Fruit fly (Drosophila melanogaster) whole organism, prepupa: ENCODE measurements around the gene miple1.

ENCODE experiments used
- CG16779 ChIP-seq: fragments of 200-800 bp; sonication (Bioruptor generic); optimal IDR thresholded peaks from 3 replicates; lab custom pipeline; 2017; ENCODE audit warnings: missing biosample characterization, mild to moderate bottlenecking, missing genetic modification characterization
- CG31627 ChIP-seq: fragments of 200-800 bp; sonication (Bioruptor generic); optimal IDR thresholded peaks from 3 replicates; lab custom pipeline; 2016; ENCODE audit warnings: missing biosample characterization, missing genetic modification characterization
- Eip75B ChIP-seq: fragments of 200-800 bp; sonication (Bioruptor generic); optimal IDR thresholded peaks from 3 replicates; lab custom pipeline; 2016; ENCODE audit warnings: missing biosample characterization, missing genetic modification characterization
- Sox15 ChIP-seq: fragments of 200-800 bp; sonication (Bioruptor generic); optimal IDR thresholded peaks from 3 replicates; lab custom pipeline; 2016; ENCODE audit warnings: missing biosample characterization, missing genetic modification characterization
- fd85E ChIP-seq: fragments of 200-800 bp; sonication (Bioruptor generic); optimal IDR thresholded peaks from 3 replicates; lab custom pipeline; 2016; ENCODE audit warnings: missing biosample characterization, missing genetic modification characterization
- svp ChIP-seq: fragments of 200-800 bp; sonication (Bioruptor generic); peaks from one replicate; lab custom pipeline; 2016; ENCODE audit warnings: missing biosample characterization, missing genetic modification characterization

- TF ChIP-seq CG16779 (tag; lab: Kevin White, UChicago), result no peak
- no peak for TF ChIP-seq Sox15 (GFP tag; lab: Kevin White, UChicago)
- TF ChIP-seq fd85E (GFP tag; lab: Kevin White, UChicago), result no peak
- no peak for TF ChIP-seq svp
- TF ChIP-seq CG31627 (GFP tag; lab: Kevin White, UChicago), result no peak
- no peak for TF ChIP-seq Eip75B (GFP tag; lab: Kevin White, UChicago)
Observed at dm6 chr3L:273291-273690, 6.2 kb downstream of the miple1 start, which contains the start of gene CG32845.
